Fruit fly (Drosophila melanogaster) whole organism, embryonic: Measurements from ENCODE around the gene abo.

Experiments
- Atf6 ChIP-seq: fragments of 200-800 bp; sonication (Bioruptor generic); IDR thresholded peaks from 2 replicates; pipeline ENCODE4 v1.3.6; 2022; ENCODE audit warnings: missing biosample characterization, missing genetic modification characterization
- Blimp-1 ChIP-seq: fragments of 200-800 bp; sonication (Bioruptor generic); optimal IDR thresholded peaks from 3 replicates; lab custom pipeline; 2018; ENCODE audit warnings: missing biosample characterization, missing genetic modification characterization, mild to moderate bottlenecking, moderate library complexity, missing genetic modification reagents
- Elba2 ChIP-seq: fragments of 200-800 bp; sonication (Bioruptor generic); optimal IDR thresholded peaks from 3 replicates; lab custom pipeline; 2016; ENCODE audit warnings: missing biosample characterization, missing genetic modification characterization
- al ChIP-seq: fragments of 200-800 bp; sonication (Bioruptor generic); IDR thresholded peaks from 2 replicates; pipeline ENCODE4 v1.3.6; 2022; ENCODE audit warnings: missing biosample characterization, missing genetic modification characterization
- danr ChIP-seq: fragments of 200-800 bp; sonication (Bioruptor generic); IDR thresholded peaks from 2 replicates; pipeline ENCODE4 v1.3.6; 2022; ENCODE audit warnings: missing biosample characterization, missing genetic modification characterization
- eyg ChIP-seq: fragments of 200-800 bp; sonication (Bioruptor generic); optimal IDR thresholded peaks from 3 replicates; lab custom pipeline; 2016; ENCODE audit warnings: missing biosample characterization, missing genetic modification characterization
- fd96Cb ChIP-seq: fragments of 200-800 bp; sonication (Bioruptor generic); optimal IDR thresholded peaks from 2 replicates; lab custom pipeline; 2018; ENCODE audit warnings: missing biosample characterization, mild to moderate bottlenecking, missing genetic modification characterization, moderate library complexity
- jigr1 ChIP-seq: fragments of 200-800 bp; sonication (Bioruptor generic); IDR thresholded peaks from 3 replicates; pipeline ENCODE4 v1.3.6; 2022; ENCODE audit warnings: missing biosample characterization, missing genetic modification characterization
- pan ChIP-seq, 4 experiments: fragments of >200 bp in 3 of 4; fragments of 200-800 bp in 1 of 4; sonication (Bioruptor generic) in 1 of 4; optimal IDR thresholded peaks in 3 of 4; IDR thresholded peaks in 1 of 4; 2 replicates each; pipeline versions ENCODE4 v1.3.6 to Lab custom; 2017 to 2022; ENCODE audit warnings: missing biosample characterization in 2 of 4, missing genetic modification characterization in 2 of 4, mixed read lengths in 1 of 4

dm6 chr2L:10974638-10975037, 455 bp downstream of the abo start:
- no peak for TF ChIP-seq pan (optimal IDR thresholded peaks at IDR 0.05; lab: Kevin White, UChicago)
- TF ChIP-seq pan (GFP tag; optimal IDR thresholded peaks at IDR 0.05 in 1 of 2, IDR thresholded peaks at IDR 0.05 in 1 of 2), result no peak
- no peak for TF ChIP-seq danr (GFP tag; lab: Robert Waterston, UW)
- TF ChIP-seq fd96Cb, result no peak
- TF ChIP-seq Elba2 (GFP tag; lab: Kevin White, UChicago), result no peak
- no peak for TF ChIP-seq jigr1 (GFP tag; lab: Robert Waterston, UW)
- no peak for TF ChIP-seq Atf6 (GFP tag; lab: Robert Waterston, UW)
- no peak for TF ChIP-seq al
- no peak for TF ChIP-seq Blimp-1 (GFP tag; lab: Kevin White, UChicago)
- TF ChIP-seq eyg, result no peak
